Worm (Caenorhabditis elegans) whole organism, L4/young adult: ENCODE data around the gene mrpl-44.

Experiments used
- dao-5 ChIP-seq: sonication (generic microtip); optimal IDR thresholded peaks from 2 replicates; lab custom pipeline; 2016; ENCODE audit warnings: missing genotype, missing genetic modification characterization, moderate library complexity, missing compliant biosample characterization
- him-1 ChIP-seq: sonication (generic microtip); optimal IDR thresholded peaks from 2 replicates; lab custom pipeline; 2016; ENCODE audit warnings: missing genotype, missing genetic modification reagents, missing genetic modification characterization, missing compliant biosample characterization

DNA sequence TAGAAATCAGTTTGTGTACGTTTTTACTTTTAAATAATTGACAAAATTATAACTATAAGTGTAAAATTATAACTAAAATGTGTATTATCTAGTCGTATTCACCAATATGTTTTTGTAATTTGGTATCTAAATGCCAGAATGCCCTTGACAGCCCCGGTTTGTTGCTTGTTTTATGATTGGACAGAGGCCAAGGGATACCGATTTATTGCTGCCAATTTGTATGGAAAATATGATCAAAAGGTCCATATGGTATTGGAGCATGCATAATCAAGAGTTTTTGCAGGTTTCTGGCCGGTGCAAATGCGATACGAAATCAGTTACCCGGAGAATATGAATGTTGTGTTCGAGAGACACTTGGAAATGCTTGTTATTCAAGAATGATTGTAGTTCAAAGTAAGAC, 26.6 kb upstream of the mrpl-44 start:
- TF ChIP-seq him-1 (tag; lab: Kevin White, UChicago), result no peak
- no peak for TF ChIP-seq dao-5 (tag; lab: Kevin White, UChicago)
